Worm (Caenorhabditis elegans): ENCODE measurements around the gene rdy-2.

Gene rdy-2

ce11 chrV:13565781-13566180 lies 35.0 kb downstream of the rdy-2 start, which contains the start of gene slrp-1:
TSS of gene slrp-1 (plus strand) at chrV:13565863.
- TF ChIP-seq dmd-4 (tag; optimal IDR thresholded peaks at IDR 0.05; ENCODE audit: borderline replicate concordance): no peak
- TF ChIP-seq sox-2 (GFP tag; IDR thresholded peaks at IDR 0.05): no peak
- no peak for TF ChIP-seq fkh-6 (tag; optimal IDR thresholded peaks at IDR 0.05)
- no peak for TF ChIP-seq K09A11.1 (tag; optimal IDR thresholded peaks at IDR 0.05; ENCODE audit: insufficient read depth)
- no peak for TF ChIP-seq pax-1 (tag; optimal IDR thresholded peaks at IDR 0.05)
- TF ChIP-seq ztf-16 (tag; optimal IDR thresholded peaks at IDR 0.05): no peak

- no peak for TF ChIP-seq ref-2 (tag; optimal IDR thresholded peaks at IDR 0.05)
- no peak for TF ChIP-seq syd-9 (tag; optimal IDR thresholded peaks at IDR 0.05)
- TF ChIP-seq ahr-1 (tag; optimal IDR thresholded peaks at IDR 0.05): no peak
- TF ChIP-seq nfya-1 (tag; optimal IDR thresholded peaks at IDR 0.05): peak; percentile 67
- TF ChIP-seq npax-4 (tag; optimal IDR thresholded peaks at IDR 0.05): no peak
- TF ChIP-seq lim-6 (tag; optimal IDR thresholded peaks at IDR 0.05): no peak
- peak; percentile 5 for TF ChIP-seq unc-42 (tag; optimal IDR thresholded peaks at IDR 0.05)
- no peak for TF ChIP-seq hlh-15 (tag; optimal IDR thresholded peaks at IDR 0.05)
- TF ChIP-seq unc-55 (GFP tag; optimal IDR thresholded peaks at IDR 0.05): peak; percentile 45
- TF ChIP-seq sdc-2 (tag; optimal IDR thresholded peaks at IDR 0.05): no peak
- TF ChIP-seq pha-2 (tag; optimal IDR thresholded peaks at IDR 0.05): no peak
- peak; percentile 26 for TF ChIP-seq tbx-2 (tag; optimal IDR thresholded peaks at IDR 0.05)
- no peak for TF ChIP-seq ets-4 (tag; optimal IDR thresholded peaks at IDR 0.05)
- TF ChIP-seq ceh-18 (tag; optimal IDR thresholded peaks at IDR 0.05): peak; percentile 51
- TF ChIP-seq madf-2 (tag; optimal IDR thresholded peaks at IDR 0.05): no peak
- peak; percentile 15; the same call in 1 of the 2 replicates for TF ChIP-seq sox-2 (GFP tag; IDR thresholded peaks at IDR 0.05)
- TF ChIP-seq dmd-4 (tag; optimal IDR thresholded peaks at IDR 0.05; ENCODE audit: borderline replicate concordance): no peak
- peak; percentile 94 for TF ChIP-seq hlh-30 (tag; optimal IDR thresholded peaks at IDR 0.05; ENCODE audit: insufficient read depth)
- no peak for TF ChIP-seq rnt-1 (tag; optimal IDR thresholded peaks at IDR 0.05)
- TF ChIP-seq dve-1 (tag; optimal IDR thresholded peaks at IDR 0.05): no peak
- peak; percentile 49 for TF ChIP-seq ceh-31 (tag; optimal IDR thresholded peaks at IDR 0.05)
- TF ChIP-seq ceh-24 (tag; optimal IDR thresholded peaks at IDR 0.05): no peak
- peak; percentile 12 for TF ChIP-seq ceh-22 (tag; optimal IDR thresholded peaks at IDR 0.05)
- peak; percentile 26 for TF ChIP-seq ceh-48 (tag; optimal IDR thresholded peaks at IDR 0.05)
- no peak for TF ChIP-seq pros-1 (tag; optimal IDR thresholded peaks at IDR 0.05)
- TF ChIP-seq fax-1 (tag; optimal IDR thresholded peaks at IDR 0.05): no peak
- TF ChIP-seq nhr-232 (tag; optimal IDR thresholded peaks at IDR 0.05): no peak
- TF ChIP-seq elt-4 (tag; optimal IDR thresholded peaks at IDR 0.05): no peak
- TF ChIP-seq eyg-1 (tag; optimal IDR thresholded peaks at IDR 0.05): no peak
- TF ChIP-seq pha-4 (tag; optimal IDR thresholded peaks at IDR 0.05): no peak
- no peak for TF ChIP-seq ttx-3 (tag; optimal IDR thresholded peaks at IDR 0.05)
- TF ChIP-seq ceh-2 (tag; optimal IDR thresholded peaks at IDR 0.05): no peak
- TF ChIP-seq ceh-30 (tag; optimal IDR thresholded peaks at IDR 0.05): no peak
- no peak for TF ChIP-seq C08G9.2 (tag; optimal IDR thresholded peaks at IDR 0.05)
- no peak for TF ChIP-seq tbx-7 (tag; optimal IDR thresholded peaks at IDR 0.05)
- TF ChIP-seq ama-1 (optimal IDR thresholded peaks at IDR 0.05): no peak
- no peak for TF ChIP-seq odd-2 (tag; optimal IDR thresholded peaks at IDR 0.05)
- TF ChIP-seq ceh-19 (GFP tag; optimal IDR thresholded peaks at IDR 0.05): no peak
- no peak for TF ChIP-seq pqm-1 (tag; optimal IDR thresholded peaks at IDR 0.05)
- no peak for TF ChIP-seq unc-3 (GFP tag; conservative IDR thresholded peaks at IDR 0.05)
- TF ChIP-seq unc-3 (tag; optimal IDR thresholded peaks at IDR 0.05): no peak
- TF ChIP-seq hlh-13 (GFP tag; optimal IDR thresholded peaks at IDR 0.05): no peak
- TF ChIP-seq K09A11.1 (tag; optimal IDR thresholded peaks at IDR 0.05; ENCODE audit: insufficient read depth): no peak
- no peak for TF ChIP-seq ztf-16 (tag; optimal IDR thresholded peaks at IDR 0.05)
- TF ChIP-seq hlh-6 (tag; optimal IDR thresholded peaks at IDR 0.05): no peak
- peak; percentile 64 for TF ChIP-seq elt-2 (tag; optimal IDR thresholded peaks at IDR 0.05)
- TF ChIP-seq pat-9 (tag; optimal IDR thresholded peaks at IDR 0.05): no peak
Measured at ce11 chrV:13565197-13565596, 35.6 kb downstream of the rdy-2 start.

Data from whole organism, late embryonic.